Fruit fly (Drosophila melanogaster): ENCODE results near the gene Nxf3.

Nxf3 gene

dm6 chr3L:13957212-13957668 lies 7.8 kb upstream of the Nxf3 start (continued):
- peak; percentile 27 for TF ChIP-seq lz (GFP tag; optimal IDR thresholded peaks at IDR 0.05)
- TF ChIP-seq Hr38 (GFP tag; optimal IDR thresholded peaks at IDR 0.05): no peak
- TF ChIP-seq Hr4 (GFP tag; optimal IDR thresholded peaks at IDR 0.05): peak; percentile 89
- TF ChIP-seq CG31627 (GFP tag; optimal IDR thresholded peaks at IDR 0.05): peak; percentile 24
- no peak for TF ChIP-seq svp (GFP tag)
- TF ChIP-seq Ets96B (tag; optimal IDR thresholded peaks at IDR 0.05): peak; percentile 35
- peak; percentile 87 for TF ChIP-seq CG4318 (GFP tag; optimal IDR thresholded peaks at IDR 0.05)
- peak in 1 of 2 experiments; percentile 89 for TF ChIP-seq salr (GFP tag; optimal IDR thresholded peaks at IDR 0.05)
- TF ChIP-seq Hr39 (GFP tag; optimal IDR thresholded peaks at IDR 0.05): no peak
- no peak for TF ChIP-seq fkh (GFP tag; optimal IDR thresholded peaks at IDR 0.05)
- no peak for TF ChIP-seq Met (GFP tag; optimal IDR thresholded peaks at IDR 0.05)
- no peak for TF ChIP-seq CG11902 (GFP tag; optimal IDR thresholded peaks at IDR 0.05)
- TF ChIP-seq Sox15 (GFP tag; optimal IDR thresholded peaks at IDR 0.05): peak; percentile 18
- no peak for TF ChIP-seq fd59A (GFP tag; optimal IDR thresholded peaks at IDR 0.05)
- peak; percentile 26 for TF ChIP-seq CG34406 (GFP tag; optimal IDR thresholded peaks at IDR 0.05)
- TF ChIP-seq Eip93F (GFP tag; optimal IDR thresholded peaks at IDR 0.05): no peak
- no peak for TF ChIP-seq dsx (GFP tag; optimal IDR thresholded peaks at IDR 0.05; ENCODE audit: poor library complexity, severe bottlenecking)
- no peak for TF ChIP-seq cyc (GFP tag; optimal IDR thresholded peaks at IDR 0.05)
- peak; percentile 51 for TF ChIP-seq Eip75B (GFP tag; optimal IDR thresholded peaks at IDR 0.05)
- TF ChIP-seq CG6163 (GFP tag; IDR thresholded peaks at IDR 0.05): no peak
- TF ChIP-seq CG16779 (tag; optimal IDR thresholded peaks at IDR 0.05): no peak
- TF ChIP-seq CG10631 (GFP tag; optimal IDR thresholded peaks at IDR 0.05): peak; percentile 60
- TF ChIP-seq acj6 (GFP tag; optimal IDR thresholded peaks at IDR 0.05): peak; percentile 59
- peak; percentile 34 for TF ChIP-seq CG11762 (GFP tag; optimal IDR thresholded peaks at IDR 0.05; ENCODE audit: insufficient read depth)
- TF ChIP-seq fd85E (GFP tag; optimal IDR thresholded peaks at IDR 0.05): no peak
- peak; percentile 12 for TF ChIP-seq CG10669 (GFP tag; optimal IDR thresholded peaks at IDR 0.05)
- 0 out of 2 replicates have a peak, but pooled peaks have one; percentile 28 for TF ChIP-seq Gug (GFP tag; IDR thresholded peaks at IDR 0.05)
- TF ChIP-seq CG15336 (GFP tag; IDR thresholded peaks at IDR 0.05): peak; percentile 71
- TF ChIP-seq Blimp-1 (GFP tag; optimal IDR thresholded peaks at IDR 0.05): no peak
- peak; percentile 13 for TF ChIP-seq CG3032 (tag; optimal IDR thresholded peaks at IDR 0.05)
- peak; percentile 75 for TF ChIP-seq Lpt (GFP tag; optimal IDR thresholded peaks at IDR 0.05)
- TF ChIP-seq CG7368 (GFP tag; optimal IDR thresholded peaks at IDR 0.05): no peak
- peak; percentile 20 for TF ChIP-seq Sox14 (GFP tag; optimal IDR thresholded peaks at IDR 0.05)
- TF ChIP-seq CG3919 (GFP tag; optimal IDR thresholded peaks at IDR 0.05): peak; percentile 53
- TF ChIP-seq CG32006 (GFP tag; optimal IDR thresholded peaks at IDR 0.05): peak; percentile 95
- TF ChIP-seq Eip78C (GFP tag): peak; percentile 89
- peak; percentile 85 for TF ChIP-seq CG6276 (GFP tag; optimal IDR thresholded peaks at IDR 0.05)

DNA sequence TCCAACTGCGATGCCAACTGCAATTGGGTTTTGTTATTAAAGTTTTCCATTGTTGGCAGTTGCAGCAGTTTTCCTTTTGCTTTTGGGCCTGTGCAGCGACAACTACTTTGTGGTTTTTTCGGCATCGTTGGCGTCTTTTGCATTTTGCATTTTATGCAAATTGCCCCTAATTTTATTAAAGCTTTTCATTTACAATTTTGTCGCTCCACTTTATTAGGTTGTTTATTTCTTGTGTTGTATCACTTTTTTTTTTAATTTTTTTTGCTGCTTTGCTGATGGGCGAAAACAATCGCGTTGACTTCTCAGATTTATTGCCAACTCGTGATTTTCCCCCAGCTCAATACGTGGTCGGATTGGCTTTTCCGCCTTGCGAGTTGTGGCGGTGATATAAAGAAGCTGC lies 7.2 kb upstream of the Nxf3 start:
- TF ChIP-seq Hr39 (GFP tag; optimal IDR thresholded peaks at IDR 0.05) (no peak), CG3919 (GFP tag; optimal IDR thresholded peaks at IDR 0.05) (no peak), eg (GFP tag; IDR thresholded peaks at IDR 0.05) (no peak), Smox (GFP tag; optimal IDR thresholded peaks at IDR 0.05) (no peak), CG11294 (GFP tag; IDR thresholded peaks at IDR 0.05) (no peak), CG4318 (GFP tag; optimal IDR thresholded peaks at IDR 0.05) (no peak), fd59A (GFP tag; optimal IDR thresholded peaks at IDR 0.05) (no peak), topi (GFP tag; optimal IDR thresholded peaks at IDR 0.05) (no peak), Eip93F (GFP tag; optimal IDR thresholded peaks at IDR 0.05) (no peak), CG10669 (GFP tag; optimal IDR thresholded peaks at IDR 0.05) (no peak)
